Worm (Caenorhabditis elegans): ENCODE results near the gene maph-9.

The maph-9 gene

ce11 chrIV:7203696-7204095 lies 47.3 kb downstream of the maph-9 start, which contains the start of gene R13A1.3:
R13A1.3 (plus strand) TSS chrIV:7203996.
- TF ChIP-seq dpff-1 (tag; optimal IDR thresholded peaks at IDR 0.05) = no peak
- no peak for TF ChIP-seq fkh-3 (tag; optimal IDR thresholded peaks at IDR 0.05)
- TF ChIP-seq attf-5 (GFP tag; optimal IDR thresholded peaks at IDR 0.05) = no peak
- TF ChIP-seq madf-8 (GFP tag; conservative IDR thresholded peaks at IDR 0.05) = no peak
- TF ChIP-seq nfyb-1 (GFP tag; IDR thresholded peaks at IDR 0.05) = no peak
- TF ChIP-seq D2030.7 (GFP tag; IDR thresholded peaks at IDR 0.05) = no peak
- no peak for TF ChIP-seq ztf-18 (tag; optimal IDR thresholded peaks at IDR 0.05)

- TF ChIP-seq ceh-40 (GFP tag; IDR thresholded peaks at IDR 0.05) (no peak), nfya-2 (GFP tag; IDR thresholded peaks at IDR 0.05) (no peak), snpc-1.1 (tag; optimal IDR thresholded peaks at IDR 0.05; ENCODE audit: insufficient read depth) (no peak), nhr-90 (tag; optimal IDR thresholded peaks at IDR 0.05) (no peak), ztf-26 (tag; optimal IDR thresholded peaks at IDR 0.05) (no peak), nhr-179 (tag; optimal IDR thresholded peaks at IDR 0.05) (no peak), mxl-1 (tag; optimal IDR thresholded peaks at IDR 0.05) (no peak), rpc-1 (optimal IDR thresholded peaks at IDR 0.05) (no peak), rpc-1 (tag; optimal IDR thresholded peaks at IDR 0.05) (no peak), F57A8.1 (GFP tag; optimal IDR thresholded peaks at IDR 0.05) (no peak), ceh-79 (tag; optimal IDR thresholded peaks at IDR 0.05) (no peak), F10E7.11 (tag; optimal IDR thresholded peaks at IDR 0.05) (no peak), cebp-1 (GFP tag; IDR thresholded peaks at IDR 0.05) (no peak), cebp-1 (tag; optimal IDR thresholded peaks at IDR 0.05) (no peak), die-1 (tag; optimal IDR thresholded peaks at IDR 0.05) (no peak), Y95B8A.8 (GFP tag; IDR thresholded peaks at IDR 0.05) (no peak), pha-4 (tag; optimal IDR thresholded peaks at IDR 0.05) (no peak)
Measured at ce11 chrIV:7205969-7206368, 49.5 kb downstream of the maph-9 start, which contains the start of gene kcc-1. kcc-1 (plus strand) TSS chrIV:7206269.

- TF ChIP-seq lin-54 (GFP tag; optimal IDR thresholded peaks at IDR 0.05) = no peak
- TF ChIP-seq atf-7 (tag; optimal IDR thresholded peaks at IDR 0.05) = no peak
- TF ChIP-seq tbx-9 (tag; optimal IDR thresholded peaks at IDR 0.05; ENCODE audit: borderline replicate concordance) = no peak
- TF ChIP-seq Y56A3A.18 (GFP tag; IDR thresholded peaks at IDR 0.05) = no peak
Measured at ce11 chrIV:7208961-7209360, 52.5 kb downstream of the maph-9 start.

Data from whole organism, young adult.